Fruit fly (Drosophila melanogaster): Measurements from ENCODE around the gene cv.

Gene cv

DNA sequence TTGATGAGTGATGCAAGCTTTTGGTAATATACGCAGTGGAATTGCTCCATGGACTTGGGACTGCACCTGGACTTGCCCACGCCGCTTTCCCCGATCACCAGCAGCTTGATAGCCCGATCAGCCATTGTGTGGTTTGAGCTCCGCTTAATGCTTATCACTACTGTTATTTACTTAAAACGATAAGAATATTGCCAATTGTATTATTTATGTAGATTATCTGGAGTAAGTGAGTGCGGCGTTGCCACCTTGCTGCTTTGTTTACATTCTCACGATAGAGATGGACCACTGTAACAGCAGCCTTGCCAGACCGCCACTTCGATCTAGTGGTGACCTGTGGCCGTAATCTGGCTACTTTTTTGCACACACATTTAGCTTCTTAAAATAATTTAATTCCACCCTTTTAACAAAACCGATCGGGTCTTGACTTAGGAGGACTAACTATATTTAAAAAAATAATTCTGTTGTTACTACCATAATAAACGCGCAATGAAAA lies 18.2 kb upstream of the cv start, which contains the start of gene Rab18 (continued):
- TF ChIP-seq CG9437 (GFP tag; optimal IDR thresholded peaks at IDR 0.05): no peak
- no peak for TF ChIP-seq BtbVII (GFP tag; optimal IDR thresholded peaks at IDR 0.05)
- TF ChIP-seq ftz-f1 (GFP tag; optimal IDR thresholded peaks at IDR 0.05): no peak
- peak in 1 of 2 experiments; percentile 21 for TF ChIP-seq Hr51 (GFP tag; optimal IDR thresholded peaks at IDR 0.05)
- peak; percentile 23 for TF ChIP-seq Ets97D (GFP tag; optimal IDR thresholded peaks at IDR 0.05)
- TF ChIP-seq ken (GFP tag; IDR thresholded peaks at IDR 0.05): peak; percentile 49; the same call in 1 of the 3 replicates
- peak; percentile 31 for TF ChIP-seq grn (GFP tag; optimal IDR thresholded peaks at IDR 0.05)
- TF ChIP-seq Hr39 (optimal IDR thresholded peaks at IDR 0.05): no peak
- peak; percentile 7; the same call in 1 of the 2 replicates for TF ChIP-seq Rx (GFP tag; IDR thresholded peaks at IDR 0.05)
- no peak for TF ChIP-seq stwl (tag; optimal IDR thresholded peaks at IDR 0.05)
- TF ChIP-seq eve (GFP tag; optimal IDR thresholded peaks at IDR 0.05): no peak
- TF ChIP-seq trem (tag; optimal IDR thresholded peaks at IDR 0.05): peak; percentile 8
- 0 out of 3 replicates have a peak, but pooled peaks have one; percentile 23 for TF ChIP-seq tgo (GFP tag; IDR thresholded peaks at IDR 0.05)
- TF ChIP-seq dm (GFP tag; optimal IDR thresholded peaks at IDR 0.05): no peak
- peak; percentile 57 for TF ChIP-seq Ptx1 (GFP tag; IDR thresholded peaks at IDR 0.05)
- no peak for TF ChIP-seq croc (GFP tag; conservative IDR thresholded peaks at IDR 0.05)
- TF ChIP-seq ind (GFP tag; optimal IDR thresholded peaks at IDR 0.05): peak; percentile 36
- no peak for TF ChIP-seq CG13123 (GFP tag; optimal IDR thresholded peaks at IDR 0.05)
- TF ChIP-seq Scr (GFP tag; IDR thresholded peaks at IDR 0.05; ENCODE audit: partially characterized antibody): peak; percentile 37
- TF ChIP-seq CG7928 (GFP tag; optimal IDR thresholded peaks at IDR 0.05): no peak
- peak; percentile 18 for TF ChIP-seq zen (tag; optimal IDR thresholded peaks at IDR 0.05)
- peak; percentile 45 for TF ChIP-seq tin (GFP tag; optimal IDR thresholded peaks at IDR 0.05)
- TF ChIP-seq CG11504 (tag; optimal IDR thresholded peaks at IDR 0.05): no peak
- peak; percentile 32; the same call in 1 of the 2 replicates for TF ChIP-seq al (GFP tag; IDR thresholded peaks at IDR 0.05)
- TF ChIP-seq Med (GFP tag): peak; percentile 87
- peak; percentile 82 for TF ChIP-seq sens (GFP tag)
- TF ChIP-seq CG8944 (GFP tag; optimal IDR thresholded peaks at IDR 0.05): peak; percentile 22
- TF ChIP-seq knrl (GFP tag; IDR thresholded peaks at IDR 0.05; ENCODE audit: partially characterized antibody): peak; percentile 38; the same call in 1 of the 3 replicates
- no peak for TF ChIP-seq CG12071 (GFP tag; optimal IDR thresholded peaks at IDR 0.05)
- TF ChIP-seq row (GFP tag; IDR thresholded peaks at IDR 0.05): peak; percentile 86
- TF ChIP-seq Blimp-1 (GFP tag; optimal IDR thresholded peaks at IDR 0.05): no peak
- peak; percentile 69 for TF ChIP-seq CG6791 (GFP tag; IDR thresholded peaks at IDR 0.05; ENCODE audit: partially characterized antibody)
- TF ChIP-seq Mes4 (GFP tag; optimal IDR thresholded peaks at IDR 0.05): no peak
- TF ChIP-seq CG12219 (GFP tag; optimal IDR thresholded peaks at IDR 0.05): no peak
- no peak for TF ChIP-seq bigmax (GFP tag; optimal IDR thresholded peaks at IDR 0.05)
- no peak for TF ChIP-seq CG13424 (tag; optimal IDR thresholded peaks at IDR 0.05)
- no peak for TF ChIP-seq Sox100B (GFP tag; optimal IDR thresholded peaks at IDR 0.05)
- TF ChIP-seq CG4360 (GFP tag; IDR thresholded peaks at IDR 0.05): no peak
- TF ChIP-seq Poxn (GFP tag; IDR thresholded peaks at IDR 0.05): no peak
- no peak for TF ChIP-seq CG4707 (GFP tag; optimal IDR thresholded peaks at IDR 0.05)
- TF ChIP-seq ranshi (GFP tag; IDR thresholded peaks at IDR 0.05): peak; percentile 53; the same call in 1 of the 2 replicates
- no peak for TF ChIP-seq ara (GFP tag; IDR thresholded peaks at IDR 0.05)
- 0 out of 3 replicates have a peak, but pooled peaks have one; percentile 19 for TF ChIP-seq ase (GFP tag; IDR thresholded peaks at IDR 0.05)
- no peak for TF ChIP-seq chinmo (GFP tag; IDR thresholded peaks at IDR 0.05; ENCODE audit: partially characterized antibody)
- TF ChIP-seq CG4328 (GFP tag; optimal IDR thresholded peaks at IDR 0.05): no peak
- TF ChIP-seq Atf6 (GFP tag; IDR thresholded peaks at IDR 0.05): no peak
- no peak for TF ChIP-seq CG42726 (GFP tag; IDR thresholded peaks at IDR 0.05; ENCODE audit: partially characterized antibody)
- TF ChIP-seq NC2α (GFP tag; optimal IDR thresholded peaks at IDR 0.05): no peak
- peak; percentile 40 for TF ChIP-seq CG9817 (tag; optimal IDR thresholded peaks at IDR 0.05)
- TF ChIP-seq HmgZ (tag; optimal IDR thresholded peaks at IDR 0.05): no peak
- peak; percentile 17; the same call in 1 of the 2 replicates for TF ChIP-seq lmd (GFP tag; IDR thresholded peaks at IDR 0.05)
